Fruit fly (Drosophila melanogaster): Measurements from ENCODE around the gene CG33490.

DNA sequence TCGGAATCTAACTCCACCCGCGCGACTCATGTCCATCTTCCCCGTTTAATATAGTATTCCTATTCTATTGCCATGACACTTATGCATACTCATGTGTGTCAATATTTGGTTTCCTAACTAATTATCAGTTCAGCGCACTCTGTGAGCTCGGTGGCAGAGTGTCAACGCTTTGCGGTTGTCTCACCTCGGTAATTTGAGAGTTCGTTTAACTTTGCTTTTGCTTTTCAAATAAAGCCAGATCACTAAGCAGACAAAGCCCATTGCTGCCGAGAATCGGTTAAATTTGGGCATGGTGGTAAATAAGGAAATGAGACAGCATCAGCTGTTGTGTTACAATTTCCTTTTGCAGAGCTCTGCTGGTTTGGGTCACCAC, 34.1 kb downstream of the CG33490 start:
- no peak for TF ChIP-seq EcR (GFP tag; optimal IDR thresholded peaks at IDR 0.05)
- no peak for TF ChIP-seq pan (optimal IDR thresholded peaks at IDR 0.05)

All from whole organism.